Worm (Caenorhabditis elegans) whole organism, young adult: Measurements from ENCODE around the gene gly-3.
"Not testable (repeated sequence)": the region's sequence is repeated elsewhere in the genome, so short reads cannot be mapped to it uniquely, and the experiment has no call there.

Experiments used
- B0261.1 ChIP-seq: sonication (generic microtip); optimal IDR thresholded peaks from 2 replicates; lab custom pipeline; 2016; ENCODE audit warnings: mild to moderate bottlenecking, missing genetic modification characterization, moderate library complexity, missing compliant biosample characterization
- F22D6.2 ChIP-seq: sonication (generic microtip); optimal IDR thresholded peaks from 2 replicates; lab custom pipeline; 2016; ENCODE audit warnings: mild to moderate bottlenecking, missing genetic modification characterization, missing compliant biosample characterization
- K11D2.4 ChIP-seq: fragments of 200-800 bp; sonication (Bioruptor generic); IDR thresholded peaks from 2 replicates; pipeline ENCODE4 v1.3.6; 2022; ENCODE audit warnings: missing genetic modification reagents, missing genetic modification characterization, missing compliant biosample characterization
- T26A5.8 ChIP-seq: sonication (generic microtip); optimal IDR thresholded peaks from 2 replicates; lab custom pipeline; 2016; ENCODE audit warnings: missing genetic modification characterization, missing compliant biosample characterization
- Y53F4B.3 ChIP-seq: fragments of 200-800 bp; sonication (Bioruptor generic); IDR thresholded peaks from 2 replicates; pipeline ENCODE4 v1.3.6; 2022; ENCODE audit warnings: missing genetic modification reagents, missing genetic modification characterization, missing compliant biosample characterization
- Y56A3A.18 ChIP-seq: fragments of 200-800 bp; sonication (Bioruptor generic); IDR thresholded peaks from 2 replicates; pipeline ENCODE4 v1.3.6; 2022; ENCODE audit warnings: missing genetic modification reagents, missing genetic modification characterization, missing compliant biosample characterization
- aptf-2 ChIP-seq: fragments of 200-800 bp; sonication (Bioruptor generic); conservative IDR thresholded peaks from 2 replicates; pipeline ENCODE4 v1.3.6; 2022; ENCODE audit warnings: missing genetic modification reagents, missing genetic modification characterization, missing compliant biosample characterization
- bed-2 ChIP-seq: fragments of 200-800 bp; sonication (Bioruptor generic); IDR thresholded peaks from 2 replicates; pipeline ENCODE4 v1.3.6; 2022; ENCODE audit warnings: missing genetic modification reagents, missing genetic modification characterization, missing compliant biosample characterization
- cebp-1 ChIP-seq, 2 experiments: fragments of 200-800 bp in 1 of 2; sonication (Bioruptor generic) in 1 of 2; sonication (generic microtip) in 1 of 2; IDR thresholded peaks in 1 of 2; optimal IDR thresholded peaks in 1 of 2; 2 replicates each; pipeline versions ENCODE4 v1.3.6 to Lab custom; 2017 to 2022; ENCODE audit warnings: missing compliant biosample characterization in 2 of 2, missing genetic modification characterization in 2 of 2, mild to moderate bottlenecking in 1 of 2, missing genetic modification reagents in 1 of 2, moderate library complexity in 1 of 2
- ceh-91 ChIP-seq: fragments of 200-800 bp; sonication (Bioruptor generic); IDR thresholded peaks from 2 replicates; pipeline ENCODE4 v1.3.6; 2022; ENCODE audit warnings: missing genetic modification reagents, missing genetic modification characterization, missing compliant biosample characterization
- dpl-1 ChIP-seq: fragments of 150-350 bp; optimal IDR thresholded peaks from 2 replicates; lab custom pipeline; 2014; ENCODE audit warnings: missing biosample characterization, missing genetic modification reagents, missing genetic modification characterization
- hmg-1.2 ChIP-seq: fragments of 200-800 bp; sonication (Bioruptor generic); IDR thresholded peaks from 2 replicates; pipeline ENCODE4 v1.3.6; 2022; ENCODE audit warnings: missing genetic modification reagents, missing genetic modification characterization, missing compliant biosample characterization
- lag-1 ChIP-seq: fragments of 200-800 bp; sonication (Bioruptor generic); IDR thresholded peaks from 2 replicates; pipeline ENCODE4 v1.3.6; 2022; ENCODE audit warnings: missing genetic modification reagents, missing genetic modification characterization, missing compliant biosample characterization
- lin-26 ChIP-seq: fragments of 200-800 bp; sonication (Bioruptor generic); IDR thresholded peaks from 2 replicates; pipeline ENCODE4 v1.3.6; 2022; ENCODE audit warnings: missing genetic modification reagents, missing genetic modification characterization, missing compliant biosample characterization
- madf-3 ChIP-seq: fragments of 200-800 bp; sonication (Bioruptor generic); IDR thresholded peaks from 2 replicates; pipeline ENCODE4 v1.3.6; 2022; ENCODE audit warnings: missing genetic modification reagents, missing genetic modification characterization, missing compliant biosample characterization
- madf-6 ChIP-seq: fragments of 200-800 bp; sonication (Bioruptor generic); IDR thresholded peaks from 2 replicates; pipeline ENCODE4 v1.3.6; 2022; ENCODE audit warnings: missing genetic modification reagents, missing genetic modification characterization, missing compliant biosample characterization
- mxl-1 ChIP-seq: sonication (generic microtip); optimal IDR thresholded peaks from 2 replicates; lab custom pipeline; 2016; ENCODE audit warnings: missing genetic modification characterization, missing compliant biosample characterization
- nfyb-1 ChIP-seq: fragments of 200-800 bp; sonication (Bioruptor generic); IDR thresholded peaks from 2 replicates; pipeline ENCODE4 v1.3.6; 2022; ENCODE audit warnings: missing genetic modification reagents, missing genetic modification characterization, missing compliant biosample characterization
- nhr-179 ChIP-seq: sonication (generic microtip); optimal IDR thresholded peaks from 2 replicates; lab custom pipeline; 2016; ENCODE audit warnings: mild to moderate bottlenecking, missing genetic modification characterization, missing compliant biosample characterization
- rpc-1 ChIP-seq, 2 experiments: fragments of 150-350 bp in 1 of 2; sonication (generic microtip) in 1 of 2; optimal IDR thresholded peaks; 2 replicates each; lab custom pipeline; 2014 to 2018; ENCODE audit warnings: missing biosample characterization in 1 of 2, missing genetic modification characterization in 1 of 2, missing genetic modification reagents in 1 of 2, missing genotype in 1 of 2
- tbp1 ChIP-seq: fragments of 200-800 bp; sonication (Bioruptor generic); optimal IDR thresholded peaks from 2 replicates; lab custom pipeline; 2018; ENCODE audit warnings: mild to moderate bottlenecking, missing genetic modification characterization, missing compliant biosample characterization
- tbx-9 ChIP-seq: sonication (generic microtip); optimal IDR thresholded peaks from 2 replicates; lab custom pipeline; 2016; ENCODE audit warnings: borderline replicate concordance, missing genetic modification characterization, inconsistent platforms, missing compliant biosample characterization
- ztf-18 ChIP-seq: sonication (generic microtip); optimal IDR thresholded peaks from 2 replicates; lab custom pipeline; 2016; ENCODE audit warnings: missing genotype, mild to moderate bottlenecking, missing genetic modification characterization, missing compliant biosample characterization
- ztf-22 ChIP-seq: fragments of 200-800 bp; sonication (Bioruptor generic); optimal IDR thresholded peaks from 2 replicates; lab custom pipeline; 2018; ENCODE audit warnings: mild to moderate bottlenecking, missing genetic modification characterization, moderate library complexity, missing compliant biosample characterization
- ztf-25 ChIP-seq: fragments of 200-800 bp; sonication (Bioruptor generic); IDR thresholded peaks from 2 replicates; pipeline ENCODE4 v1.3.6; 2022; ENCODE audit warnings: missing genetic modification reagents, missing genetic modification characterization, missing compliant biosample characterization

Gene gly-3

ce11 chrIII:7917667-7918066 is at the start of gene gly-3:
Gene gly-3 (minus strand): TSS chrIII:7917767.
- TF ChIP-seq Y56A3A.18 (GFP tag; lab: Robert Waterston, UW) (no peak), aptf-2 (GFP tag; lab: Robert Waterston, UW) (no peak), dpl-1 (GFP tag; lab: Kevin White, UChicago) (no peak)

ce11 chrIII:7965946-7966692 is 48.6 kb upstream of the gly-3 start:
- TF ChIP-seq ztf-18 (tag; lab: Kevin White, UChicago) (peak; percentile 31), lin-26 (GFP tag; lab: Robert Waterston, UW) (peak; percentile 44; the same call in 1 of the 2 replicates), B0261.1 (tag; lab: Kevin White, UChicago) (peak; percentile 38), rpc-1 (optimal IDR thresholded peaks at IDR 0.05; lab: Kevin White, UChicago) (peak; percentile 23), rpc-1 (tag; optimal IDR thresholded peaks at IDR 0.05; lab: Kevin White, UChicago) (peak; percentile 66), tbp1 (GFP tag; lab: Kevin White, UChicago) (peak; percentile 14), hmg-1.2 (GFP tag; lab: Robert Waterston, UW) (peak; percentile 57), madf-6 (GFP tag; lab: Robert Waterston, UW) (peak; percentile 46; the same call in 1 of the 2 replicates)

- TF ChIP-seq Y56A3A.18 (GFP tag; lab: Robert Waterston, UW); madf-3 (GFP tag; lab: Robert Waterston, UW); ceh-91: not testable (repeated sequence)
Measured at ce11 chrIII:7964281-7964680, 46.7 kb upstream of the gly-3 start, which contains the start of gene F54H12.2. Gene F54H12.2 (plus strand): TSS chrIII:7964581.

ce11 chrIII:7962641-7963040 is 45.1 kb upstream of the gly-3 start, which contains the start of gene F54H12.4:
Gene F54H12.4 (minus strand): TSS chrIII:7962741.
- not testable (repeated sequence) for TF ChIP-seq T26A5.8 (tag; lab: Kevin White, UChicago); bed-2 (GFP tag; lab: Robert Waterston, UW); F22D6.2
- TF ChIP-seq, all 124 proteins: peak for 0; not testable (repeated sequence) for 124

ce11 chrIII:7958922-7959609 is 41.5 kb upstream of the gly-3 start, which contains the start of gene F54H12.10:
Gene F54H12.10 (minus strand): TSS chrIII:7958972.
- peak; percentile 0 for TF ChIP-seq tbp1 (GFP tag; lab: Kevin White, UChicago)
- peak; percentile 72; the same call in 1 of the 2 replicates for TF ChIP-seq hmg-1.2 (GFP tag; lab: Robert Waterston, UW)
- peak; percentile 58; the same call in 1 of the 2 replicates for TF ChIP-seq nfyb-1 (GFP tag; lab: Robert Waterston, UW)
- peak; percentile 43 for TF ChIP-seq B0261.1 (tag; lab: Kevin White, UChicago)
- TF ChIP-seq cebp-1 (GFP tag; IDR thresholded peaks at IDR 0.05; lab: Robert Waterston, UW), result not testable (repeated sequence)
- peak; percentile 40 for TF ChIP-seq cebp-1 (tag; optimal IDR thresholded peaks at IDR 0.05; lab: Kevin White, UChicago)
- TF ChIP-seq rpc-1 (optimal IDR thresholded peaks at IDR 0.05; lab: Kevin White, UChicago), result peak; percentile 32
- TF ChIP-seq rpc-1 (tag; optimal IDR thresholded peaks at IDR 0.05; lab: Kevin White, UChicago), result peak; percentile 66
- TF ChIP-seq, all 124 proteins: peak for 6; not testable (repeated sequence) for 118

- peak; percentile 85 for TF ChIP-seq hmg-1.2 (GFP tag; lab: Robert Waterston, UW)
- no peak for TF ChIP-seq K11D2.4 (GFP tag; lab: Robert Waterston, UW)
Measured at ce11 chrIII:7958085-7958484, 40.5 kb upstream of the gly-3 start, which contains the start of gene C29E4.11. Gene C29E4.11 (minus strand): TSS chrIII:7958114.

- TF ChIP-seq nhr-179, result no peak
- no peak for TF ChIP-seq ztf-25 (GFP tag; lab: Robert Waterston, UW)
- no peak for TF ChIP-seq lag-1 (GFP tag; lab: Robert Waterston, UW)
- no peak for TF ChIP-seq tbx-9 (tag; lab: Kevin White, UChicago)
- TF ChIP-seq ztf-22 (GFP tag; lab: Kevin White, UChicago), result no peak
- TF ChIP-seq Y53F4B.3, result no peak
- TF ChIP-seq mxl-1, result no peak
Measured at ce11 chrIII:7956965-7957364, 39.4 kb upstream of the gly-3 start, which contains the start of gene C29E4.9. Gene C29E4.9 (minus strand): TSS chrIII:7957065.
